Worm (Caenorhabditis elegans) whole organism, young adult: ENCODE measurements around the gene dmd-7.

Source experiments
- F37B4.10 ChIP-seq: fragments of 200-800 bp; sonication (Bioruptor generic); IDR thresholded peaks from 2 replicates; pipeline ENCODE4 v1.3.6; 2022; ENCODE audit warnings: missing genetic modification characterization, missing compliant biosample characterization
- lin-26 ChIP-seq: fragments of 200-800 bp; sonication (Bioruptor generic); IDR thresholded peaks from 2 replicates; pipeline ENCODE4 v1.3.6; 2022; ENCODE audit warnings: missing genetic modification reagents, missing genetic modification characterization, missing compliant biosample characterization
- lsl-1 ChIP-seq: fragments of 200-800 bp; sonication (Bioruptor generic); optimal IDR thresholded peaks from 2 replicates; lab custom pipeline; 2018; ENCODE audit warnings: mild to moderate bottlenecking, missing genetic modification characterization, moderate library complexity, missing compliant biosample characterization
- pha-4 ChIP-seq: fragments of 150-350 bp; sonication (generic microtip); optimal IDR thresholded peaks from 2 replicates; lab custom pipeline; 2014; ENCODE audit warnings: missing biosample characterization, missing genetic modification reagents, missing genetic modification characterization

ce11 chrV:6231902-6232340, 14.8 kb upstream of the dmd-7 start:
- no peak for TF ChIP-seq F37B4.10 (GFP tag; lab: Robert Waterston, UW)
- TF ChIP-seq pha-4 (tag; lab: Kevin White, UChicago) = no peak
- TF ChIP-seq lsl-1 = no peak
- TF ChIP-seq lin-26 (GFP tag; lab: Robert Waterston, UW) = no peak
